Worm (Caenorhabditis elegans): ENCODE results near the gene Y116F11B.13.

Y116F11B.13 gene

DNA sequence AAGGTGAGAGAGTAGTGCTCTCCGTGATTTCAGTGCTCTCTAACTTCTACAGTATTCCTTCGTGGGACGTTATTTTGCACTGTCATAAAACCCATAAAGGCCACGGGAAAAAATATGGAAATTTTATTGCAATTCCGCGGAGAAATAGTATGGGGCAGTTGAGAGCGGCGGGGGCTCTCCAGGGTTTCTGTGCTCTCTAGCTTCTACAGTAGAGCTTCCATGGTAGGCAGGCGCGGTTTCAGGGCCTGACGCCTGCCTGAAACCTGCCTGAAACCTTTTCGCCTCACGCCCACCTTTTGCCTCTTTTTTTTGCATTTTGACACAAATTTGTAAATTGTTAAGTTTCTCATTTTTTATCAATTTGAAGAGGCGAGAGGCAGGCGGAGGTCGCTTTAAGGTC is 26.1 kb upstream of the Y116F11B.13 start:
- no peak for TF ChIP-seq mdt-29 (GFP tag; IDR thresholded peaks at IDR 0.05)
- TF ChIP-seq set-16 (GFP tag; IDR thresholded peaks at IDR 0.05), result peak; percentile 39; the same call in 1 of the 2 replicates
- TF ChIP-seq gei-8 (GFP tag; optimal IDR thresholded peaks at IDR 0.05), result no peak
- no peak for TF ChIP-seq ama-1 (optimal IDR thresholded peaks at IDR 0.05)

DNA sequence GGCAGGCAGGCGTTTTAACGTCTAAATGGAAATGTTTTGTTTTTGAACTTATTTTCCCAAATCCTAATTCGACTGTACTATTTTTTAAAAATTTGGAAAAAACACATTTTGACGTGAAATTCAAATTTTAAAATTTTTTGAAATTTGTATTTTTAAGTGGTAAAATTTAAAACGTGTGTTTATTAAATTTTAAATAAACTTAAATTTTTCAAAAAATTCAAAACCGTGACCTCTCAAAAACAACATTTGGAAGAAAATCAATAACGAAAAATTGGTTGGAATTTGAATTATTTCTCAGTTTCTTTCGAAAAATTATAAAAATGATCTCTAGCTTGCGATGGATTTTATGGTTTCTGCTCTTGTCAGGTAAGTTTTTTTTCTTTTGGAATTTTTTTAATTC is 25.7 kb upstream of the Y116F11B.13 start, which contains the start of gene Y116F11B.8:
Y116F11B.8 (plus strand) TSS at position 301 of the 400 bp plus-strand sequence.
- no peak for TF ChIP-seq unc-62 (GFP tag; optimal IDR thresholded peaks at IDR 0.05 in 1 of 2)
- no peak for TF ChIP-seq unc-62 (tag; optimal IDR thresholded peaks at IDR 0.05)
- no peak for TF ChIP-seq attf-4 (tag; optimal IDR thresholded peaks at IDR 0.05)
- TF ChIP-seq skn-1 (tag; optimal IDR thresholded peaks at IDR 0.05), result no peak

DNA sequence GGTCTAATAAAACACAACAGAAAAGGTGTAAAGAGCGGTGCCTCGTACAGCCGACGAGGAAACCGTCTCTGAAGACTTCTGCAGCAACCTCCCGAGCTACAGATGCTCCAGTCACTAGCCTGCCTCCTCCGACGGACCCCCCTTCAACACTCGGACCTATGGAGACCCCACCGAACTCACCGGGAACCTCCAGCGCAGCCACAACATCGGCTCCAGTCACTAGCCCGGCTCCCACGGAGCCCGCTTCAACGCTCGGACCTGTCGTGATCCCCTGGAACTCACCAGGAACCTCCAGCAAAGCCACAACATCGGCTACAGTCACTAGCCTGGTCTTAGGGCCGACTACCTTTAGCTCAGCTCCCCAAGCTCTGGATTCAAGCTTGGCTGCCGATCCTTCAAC is 22.8 kb upstream of the Y116F11B.13 start:
- TF ChIP-seq ZK546.5 (tag; optimal IDR thresholded peaks at IDR 0.05) (no peak), set-16 (GFP tag; IDR thresholded peaks at IDR 0.05) (peak; percentile 94), nhr-42 (GFP tag; IDR thresholded peaks at IDR 0.05) (0 out of 2 replicates have a peak, but pooled peaks have one; percentile 4)

DNA sequence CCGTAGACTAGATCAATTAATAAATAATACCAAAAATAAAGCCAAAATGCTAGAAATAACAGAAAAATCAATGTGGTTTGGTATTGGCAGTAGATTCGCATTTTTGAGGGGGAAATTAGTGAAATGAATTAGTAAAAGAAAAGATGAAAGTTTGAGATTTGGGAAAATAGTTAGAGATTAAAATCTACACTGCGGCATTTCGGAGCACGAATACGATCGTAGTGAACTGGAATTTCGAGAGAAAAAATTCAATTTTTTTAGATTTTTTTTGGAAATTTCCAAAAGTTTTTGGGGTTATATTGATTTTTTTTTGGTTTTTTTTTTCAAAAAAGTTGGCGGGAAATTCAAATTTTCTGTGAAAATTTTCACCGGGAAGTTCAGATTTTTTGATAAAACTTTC is 15.1 kb upstream of the Y116F11B.13 start, which contains the start of gene Y116F11B.9:
Y116F11B.9 (minus strand) TSS at position 101 of the 400 bp plus-strand sequence.
- no peak for TF ChIP-seq unc-130 (GFP tag; optimal IDR thresholded peaks at IDR 0.05)
- TF ChIP-seq lin-29 (GFP tag; IDR thresholded peaks at IDR 0.05), result no peak
- no peak for TF ChIP-seq nhr-48 (tag; optimal IDR thresholded peaks at IDR 0.05)
- no peak for TF ChIP-seq Y75B8A.6 (GFP tag; IDR thresholded peaks at IDR 0.05)
- TF ChIP-seq F10B5.3 (tag; optimal IDR thresholded peaks at IDR 0.05), result no peak
- no peak for TF ChIP-seq sdz-12 (GFP tag; optimal IDR thresholded peaks at IDR 0.05)
- no peak for TF ChIP-seq zip-11 (GFP tag; IDR thresholded peaks at IDR 0.05)
- TF ChIP-seq lin-13 (GFP tag; optimal IDR thresholded peaks at IDR 0.05), result no peak

DNA sequence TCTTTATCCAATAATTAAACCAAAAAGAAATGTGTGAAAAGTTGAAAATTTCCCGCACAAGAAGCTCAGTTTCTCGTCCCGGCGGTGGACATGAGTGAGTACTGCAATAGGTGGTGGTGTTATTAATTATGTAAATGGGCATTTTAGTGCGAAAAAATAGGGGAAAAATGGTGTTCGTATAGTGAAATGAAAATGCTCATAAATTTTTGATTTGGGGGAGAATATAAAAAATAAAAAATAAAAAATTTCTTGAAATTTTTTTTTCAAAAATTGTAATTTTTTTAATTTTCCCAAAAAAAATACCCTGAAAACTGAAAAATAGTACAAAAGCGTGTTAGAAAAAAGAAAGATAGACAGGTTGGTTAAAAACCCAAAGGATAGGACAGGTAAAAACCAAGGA is 12.2 kb downstream of the Y116F11B.13 start, which contains the start of gene gly-4:
gly-4 (minus strand) TSS at position 101 of the 400 bp plus-strand sequence.
- TF ChIP-seq ZK546.5 (tag; optimal IDR thresholded peaks at IDR 0.05) (no peak), daf-19 (GFP tag; conservative IDR thresholded peaks at IDR 0.05) (no peak), madf-9 (GFP tag; conservative IDR thresholded peaks at IDR 0.05) (no peak), dpl-1 (GFP tag; optimal IDR thresholded peaks at IDR 0.05) (no peak), ces-1 (GFP tag; optimal IDR thresholded peaks at IDR 0.05) (no peak), zfp-3 (GFP tag; conservative IDR thresholded peaks at IDR 0.05) (no peak), pha-4 (GFP tag; IDR thresholded peaks at IDR 0.05) (no peak), pha-4 (tag; optimal IDR thresholded peaks at IDR 0.05) (no peak), lin-13 (GFP tag; optimal IDR thresholded peaks at IDR 0.05) (no peak), mep-1 (tag; optimal IDR thresholded peaks at IDR 0.05) (no peak), ceh-20 (GFP tag; IDR thresholded peaks at IDR 0.05) (no peak), arid-1 (GFP tag; conservative IDR thresholded peaks at IDR 0.05) (no peak), F10B5.3 (tag; optimal IDR thresholded peaks at IDR 0.05) (no peak), ceh-32 (tag; optimal IDR thresholded peaks at IDR 0.05; ENCODE audit: poor library complexity) (no peak), Y105C5A.15 (GFP tag; IDR thresholded peaks at IDR 0.05) (no peak), egl-27 (tag; optimal IDR thresholded peaks at IDR 0.05) (no peak), ZK337.2 (GFP tag; IDR thresholded peaks at IDR 0.05) (no peak), fkh-10 (GFP tag; optimal IDR thresholded peaks at IDR 0.05) (no peak), lsy-2 (tag; optimal IDR thresholded peaks at IDR 0.05) (no peak), nhr-6 (tag; optimal IDR thresholded peaks at IDR 0.05) (no peak), lim-7 (GFP tag; IDR thresholded peaks at IDR 0.05) (no peak)

Data from whole organism, L4 larva.